Worm (Caenorhabditis elegans): ENCODE data around the gene swt-3.
A peak's percentile ranks its signal among the peaks of the same experiment; 100 is the strongest.

swt-3 gene

DNA sequence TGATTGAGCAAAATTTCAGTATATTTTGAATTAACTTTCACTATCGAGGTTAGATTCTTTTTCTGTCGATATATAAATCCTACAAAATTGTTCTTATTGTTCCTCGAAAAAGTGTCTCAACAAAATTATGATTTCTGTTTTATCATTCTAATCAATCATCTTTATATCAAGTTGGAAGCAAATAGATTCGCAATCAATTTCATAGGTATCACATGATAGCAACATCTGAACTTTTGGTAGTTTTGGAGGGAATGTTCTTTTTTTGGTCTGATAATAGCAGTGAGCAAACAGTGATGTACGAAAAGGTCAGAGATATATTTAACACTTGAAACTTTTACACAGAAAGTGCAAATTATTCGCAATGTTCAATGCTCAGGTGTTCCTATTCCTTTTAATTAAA is 30.3 kb upstream of the swt-3 start (continued):
- TF ChIP-seq ceh-20 (GFP tag; IDR thresholded peaks at IDR 0.05): 0 out of 2 replicates have a peak, but pooled peaks have one; percentile 51
- 0 out of 2 replicates have a peak, but pooled peaks have one; percentile 35 for TF ChIP-seq tra-1 (GFP tag; IDR thresholded peaks at IDR 0.05)
- TF ChIP-seq zip-2 (tag; optimal IDR thresholded peaks at IDR 0.05): no peak
- TF ChIP-seq hlh-30 (tag; optimal IDR thresholded peaks at IDR 0.05; ENCODE audit: insufficient read depth): peak; percentile 62
- TF ChIP-seq unc-39 (tag; optimal IDR thresholded peaks at IDR 0.05): no peak
- TF ChIP-seq arid-1 (GFP tag; conservative IDR thresholded peaks at IDR 0.05): 0 out of 2 replicates have a peak, but pooled peaks have one; percentile 21
- no peak for TF ChIP-seq R02D3.7 (tag; optimal IDR thresholded peaks at IDR 0.05)
- peak; percentile 91 for TF ChIP-seq php-3 (GFP tag; IDR thresholded peaks at IDR 0.05)

DNA sequence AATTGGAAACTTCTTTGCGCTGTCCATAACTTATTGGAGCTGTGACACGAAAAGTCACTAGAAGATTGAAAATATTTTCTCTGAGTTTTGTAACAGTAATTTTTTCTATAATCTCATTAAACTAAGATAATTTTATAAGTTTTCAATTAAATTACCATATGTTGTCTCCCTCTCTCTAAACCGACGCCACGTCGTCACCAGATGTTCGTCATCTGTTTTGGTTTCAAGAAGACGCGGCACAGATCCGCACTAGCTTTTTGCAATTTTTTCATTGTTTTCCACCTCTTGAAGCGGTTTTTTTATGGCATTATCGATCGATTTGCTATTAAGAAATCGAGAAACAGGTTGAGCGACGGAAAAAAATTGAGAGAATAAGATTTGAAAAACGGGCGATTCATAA is 23.5 kb upstream of the swt-3 start:
- TF ChIP-seq vab-7 (GFP tag; IDR thresholded peaks at IDR 0.05) (no peak), fos-1 (tag; optimal IDR thresholded peaks at IDR 0.05) (no peak), ceh-32 (tag; optimal IDR thresholded peaks at IDR 0.05; ENCODE audit: poor library complexity) (no peak), gei-8 (GFP tag; optimal IDR thresholded peaks at IDR 0.05) (no peak), lin-29 (GFP tag; IDR thresholded peaks at IDR 0.05) (no peak), aha-1 (tag) (peak; percentile 56), madf-9 (GFP tag; conservative IDR thresholded peaks at IDR 0.05) (no peak)

ce11 chrIV:10799354-10799753 is 18.9 kb upstream of the swt-3 start, which contains the start of gene zipt-2.1:
Gene zipt-2.1 (plus strand): TSS chrIV:10799654.
- TF ChIP-seq dmd-6 (GFP tag; IDR thresholded peaks at IDR 0.05): no peak
- peak; percentile 67 for TF ChIP-seq aha-1 (tag)

DNA sequence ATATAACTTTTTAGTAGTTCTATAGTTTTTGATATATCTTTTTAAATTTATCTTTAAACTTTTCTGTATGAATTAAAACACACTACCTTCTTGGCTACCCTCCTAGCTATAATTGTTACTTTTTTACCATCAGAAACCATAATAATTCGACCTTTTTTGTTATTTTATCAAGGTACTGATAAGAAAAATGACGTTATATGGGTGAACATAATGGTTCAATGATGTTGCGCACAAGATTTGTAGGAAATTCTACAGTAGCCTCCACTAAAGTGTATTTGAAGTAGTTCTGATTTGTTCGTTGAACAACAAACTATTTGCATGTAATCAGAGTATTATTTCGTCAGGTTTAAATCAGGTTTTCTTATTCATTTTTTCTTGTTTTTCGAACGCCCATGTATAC is 18.1 kb upstream of the swt-3 start:
- TF ChIP-seq D1046.2 (GFP tag; IDR thresholded peaks at IDR 0.05): no peak
- peak; percentile 13 for TF ChIP-seq dve-1 (tag; optimal IDR thresholded peaks at IDR 0.05; ENCODE audit: insufficient read depth)
- TF ChIP-seq pqm-1 (tag; optimal IDR thresholded peaks at IDR 0.05): peak; percentile 44
- no peak for TF ChIP-seq daf-16 (GFP tag; optimal IDR thresholded peaks at IDR 0.05)
- TF ChIP-seq daf-16 (tag; optimal IDR thresholded peaks at IDR 0.05): peak; percentile 25
- peak; percentile 74 for TF ChIP-seq nhr-28 (tag; optimal IDR thresholded peaks at IDR 0.05)

- TF ChIP-seq nhr-237 (tag; optimal IDR thresholded peaks at IDR 0.05) (no peak), vab-7 (GFP tag; IDR thresholded peaks at IDR 0.05) (no peak), hlh-11 (tag; optimal IDR thresholded peaks at IDR 0.05) (peak; percentile 45), daf-16 (GFP tag; optimal IDR thresholded peaks at IDR 0.05) (no peak), daf-16 (tag; optimal IDR thresholded peaks at IDR 0.05) (peak; percentile 95), dve-1 (tag; optimal IDR thresholded peaks at IDR 0.05; ENCODE audit: insufficient read depth) (peak; percentile 83), nhr-77 (tag; optimal IDR thresholded peaks at IDR 0.05) (no peak), aha-1 (tag) (peak; percentile 89), zfp-3 (GFP tag; conservative IDR thresholded peaks at IDR 0.05) (no peak), ctbp-1 (GFP tag; IDR thresholded peaks at IDR 0.05) (no peak), nhr-48 (tag; optimal IDR thresholded peaks at IDR 0.05) (peak; percentile 10), nhr-28 (tag; optimal IDR thresholded peaks at IDR 0.05) (peak; percentile 48), pqm-1 (tag; optimal IDR thresholded peaks at IDR 0.05) (peak; percentile 21), ZK546.5 (tag; optimal IDR thresholded peaks at IDR 0.05) (no peak), dmd-6 (GFP tag; IDR thresholded peaks at IDR 0.05) (peak; percentile 43)
Observed at ce11 chrIV:10796707-10797106, 16.2 kb upstream of the swt-3 start.

ce11 chrIV:10795678-10796077 is 15.2 kb upstream of the swt-3 start:
- TF ChIP-seq tra-1 (GFP tag; IDR thresholded peaks at IDR 0.05) (no peak), lim-7 (GFP tag; IDR thresholded peaks at IDR 0.05) (no peak), nhr-111 (GFP tag; optimal IDR thresholded peaks at IDR 0.05) (no peak), madf-9 (GFP tag; conservative IDR thresholded peaks at IDR 0.05) (no peak), mdl-1 (tag; optimal IDR thresholded peaks at IDR 0.05) (no peak), ceh-32 (tag; optimal IDR thresholded peaks at IDR 0.05; ENCODE audit: poor library complexity) (no peak), ceh-44 (GFP tag; IDR thresholded peaks at IDR 0.05) (no peak), spr-3 (GFP tag; optimal IDR thresholded peaks at IDR 0.05) (no peak), pha-4 (GFP tag; IDR thresholded peaks at IDR 0.05) (no peak), pha-4 (tag; optimal IDR thresholded peaks at IDR 0.05) (no peak), daf-8 (GFP tag; IDR thresholded peaks at IDR 0.05) (no peak), dmd-6 (GFP tag; IDR thresholded peaks at IDR 0.05) (peak; percentile 46; the same call in 1 of the 2 replicates), nhr-28 (tag; optimal IDR thresholded peaks at IDR 0.05) (peak; percentile 37), Y5F2A.4 (GFP tag; optimal IDR thresholded peaks at IDR 0.05) (no peak), fkh-10 (GFP tag; optimal IDR thresholded peaks at IDR 0.05) (no peak), ztf-11 (tag; optimal IDR thresholded peaks at IDR 0.05) (no peak), lsy-2 (tag; optimal IDR thresholded peaks at IDR 0.05) (no peak), nhr-77 (tag; optimal IDR thresholded peaks at IDR 0.05) (no peak), F49E8.2 (tag; optimal IDR thresholded peaks at IDR 0.05; ENCODE audit: borderline replicate concordance) (no peak)

All from whole organism, L4 larva.